Worm (Caenorhabditis elegans): ENCODE results near the gene C18A3.10.

- TF ChIP-seq mep-1 (tag; optimal IDR thresholded peaks at IDR 0.05): no peak
- TF ChIP-seq hlh-17 (GFP tag; optimal IDR thresholded peaks at IDR 0.05; ENCODE audit: borderline replicate concordance): no peak
- no peak for TF ChIP-seq blmp-1 (tag; optimal IDR thresholded peaks at IDR 0.05)
- TF ChIP-seq ztf-11 (tag; optimal IDR thresholded peaks at IDR 0.05): no peak
- TF ChIP-seq elt-3 (tag; optimal IDR thresholded peaks at IDR 0.05): no peak
- no peak for TF ChIP-seq nhr-11 (tag; optimal IDR thresholded peaks at IDR 0.05)
- no peak for TF ChIP-seq unc-86 (tag; optimal IDR thresholded peaks at IDR 0.05)
Observed at ce11 chrII:5712126-5712525, 3.5 kb downstream of the C18A3.10 start.

Data from whole organism, L1 larva.